Worm (Caenorhabditis elegans): Measurements from ENCODE around the gene dhs-21.

The dhs-21 gene

DNA sequence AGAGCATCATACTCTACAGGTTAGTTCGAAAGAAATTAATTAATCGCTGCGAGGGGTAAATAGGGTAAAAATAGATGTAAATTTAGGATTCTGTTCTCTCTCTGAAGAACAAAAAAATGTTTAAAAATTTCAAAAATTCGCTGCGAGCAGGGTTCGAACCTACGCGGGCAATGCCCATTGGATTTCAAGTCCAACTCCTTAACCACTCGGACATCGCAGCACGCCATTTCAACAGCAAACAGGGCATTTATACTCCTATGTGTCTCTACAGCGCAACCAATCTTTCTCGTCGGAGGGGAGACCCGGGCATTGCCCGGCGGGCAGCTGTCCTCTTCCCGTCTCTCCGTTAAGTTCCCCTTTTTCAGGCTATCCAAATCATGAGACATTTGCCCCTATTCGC lies 46.8 kb upstream of the dhs-21 start (continued):
- TF ChIP-seq fkh-8 (tag; optimal IDR thresholded peaks at IDR 0.05) (peak; percentile 30), mdl-1 (tag; optimal IDR thresholded peaks at IDR 0.05) (peak in 1 of 2 experiments; percentile 45), egl-27 (tag; optimal IDR thresholded peaks at IDR 0.05) (no peak), ceh-88 (GFP tag; IDR thresholded peaks at IDR 0.05) (no peak), nhr-85 (tag) (peak; percentile 46), unc-62 (GFP tag; optimal IDR thresholded peaks at IDR 0.05) (no peak), C34B4.2 (tag; optimal IDR thresholded peaks at IDR 0.05) (no peak), sptf-1 (tag; optimal IDR thresholded peaks at IDR 0.05) (no peak)

DNA sequence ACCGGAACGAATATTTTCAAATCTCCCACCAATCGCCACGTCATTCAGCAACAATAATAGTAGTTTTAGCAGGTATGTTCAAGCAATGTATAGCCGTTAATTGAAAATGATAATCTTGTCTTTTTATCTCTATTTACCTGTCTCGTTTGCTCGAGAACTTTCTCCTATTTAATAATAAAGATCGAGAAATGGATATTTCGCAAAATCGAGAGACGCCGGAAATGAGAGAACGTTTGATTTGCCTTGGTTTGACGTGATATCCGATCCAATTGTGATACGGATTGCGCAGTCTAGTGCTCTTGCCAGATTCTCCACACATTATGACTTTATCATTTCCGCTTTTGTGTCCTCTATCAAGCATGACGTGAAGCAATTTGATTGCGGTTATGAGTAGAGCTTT lies 40.4 kb upstream of the dhs-21 start:
- TF ChIP-seq fkh-8 (tag; optimal IDR thresholded peaks at IDR 0.05), result peak; percentile 59
- no peak for TF ChIP-seq efl-1 (optimal IDR thresholded peaks at IDR 0.05)
- TF ChIP-seq efl-1 (GFP tag; optimal IDR thresholded peaks at IDR 0.05 in 1 of 2), result peak in 1 of 2 experiments; percentile 86
- TF ChIP-seq nhr-90 (tag; optimal IDR thresholded peaks at IDR 0.05; ENCODE audit: poor library complexity), result no peak

DNA sequence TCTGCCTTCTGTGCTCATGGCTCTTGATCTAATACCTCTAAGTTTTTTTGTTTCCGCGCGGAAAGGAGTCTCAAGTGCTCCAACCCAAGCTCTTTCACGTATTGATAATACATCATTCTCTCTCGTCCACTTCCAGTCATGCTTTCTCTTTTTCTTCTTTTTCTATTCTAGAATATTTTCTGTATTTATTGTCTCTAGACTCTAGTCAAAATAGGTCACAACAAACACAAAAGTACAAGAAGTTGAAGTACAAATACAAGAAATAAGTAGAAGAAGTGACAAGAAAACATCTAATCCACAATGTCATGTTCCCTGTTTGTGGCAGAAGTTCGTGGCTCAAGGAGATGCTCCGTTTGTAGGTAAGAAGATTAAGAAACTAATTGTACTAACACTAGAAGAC lies 39.8 kb upstream of the dhs-21 start, which contains the start of gene ZC455.1:
ZC455.1 (plus strand) TSS at position 301 of the 400 bp plus-strand sequence.
- no peak for TF ChIP-seq pax-3 (tag; optimal IDR thresholded peaks at IDR 0.05)
- no peak for TF ChIP-seq nhr-12 (tag; optimal IDR thresholded peaks at IDR 0.05)
- no peak for TF ChIP-seq lsy-2 (tag; optimal IDR thresholded peaks at IDR 0.05)
- no peak for TF ChIP-seq zip-4 (GFP tag; optimal IDR thresholded peaks at IDR 0.05)
- TF ChIP-seq isw-1 (GFP tag; IDR thresholded peaks at IDR 0.05), result no peak
- no peak for TF ChIP-seq skn-1 (tag; optimal IDR thresholded peaks at IDR 0.05)
- TF ChIP-seq dsc-1 (tag; optimal IDR thresholded peaks at IDR 0.05), result no peak
- TF ChIP-seq nhr-90 (tag; optimal IDR thresholded peaks at IDR 0.05; ENCODE audit: poor library complexity), result no peak
- no peak for TF ChIP-seq nhr-76 (tag; optimal IDR thresholded peaks at IDR 0.05)
- TF ChIP-seq unc-86 (tag; optimal IDR thresholded peaks at IDR 0.05), result no peak

DNA sequence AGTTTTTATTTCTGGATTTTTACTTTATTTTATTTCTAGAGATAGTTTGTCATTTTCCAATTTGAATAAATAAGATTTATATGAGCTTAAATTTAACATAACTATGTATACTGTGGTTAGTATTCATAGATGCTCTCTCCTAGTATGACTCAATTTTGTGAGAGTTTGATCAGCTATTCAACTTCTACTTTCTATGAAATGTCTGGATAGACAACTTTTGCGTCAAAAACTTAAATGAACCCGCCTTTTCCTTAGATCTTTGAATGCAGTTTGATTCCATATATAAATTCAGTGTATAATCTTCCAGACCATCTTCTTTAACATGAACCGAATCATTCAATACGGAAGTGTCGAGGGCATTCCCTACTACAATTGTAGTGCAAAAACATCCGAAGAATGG lies 35.5 kb upstream of the dhs-21 start, which contains the start of gene srt-43:
srt-43 (plus strand) TSS at position 301 of the 400 bp plus-strand sequence.
- TF ChIP-seq sox-4 (tag; optimal IDR thresholded peaks at IDR 0.05) (no peak), unc-130 (tag; optimal IDR thresholded peaks at IDR 0.05) (no peak), nhr-28 (tag; optimal IDR thresholded peaks at IDR 0.05) (no peak), nhr-237 (tag; optimal IDR thresholded peaks at IDR 0.05) (no peak), unc-98 (GFP tag; IDR thresholded peaks at IDR 0.05) (no peak), snpc-4 (tag; optimal IDR thresholded peaks at IDR 0.05) (no peak), zag-1 (tag; optimal IDR thresholded peaks at IDR 0.05) (no peak), swsn-7 (tag; optimal IDR thresholded peaks at IDR 0.05) (no peak), nhr-19 (GFP tag; conservative IDR thresholded peaks at IDR 0.05) (no peak), fkh-8 (tag; optimal IDR thresholded peaks at IDR 0.05) (no peak), unc-86 (tag; optimal IDR thresholded peaks at IDR 0.05) (no peak), pax-3 (tag; optimal IDR thresholded peaks at IDR 0.05) (no peak), C04F5.9 (tag; optimal IDR thresholded peaks at IDR 0.05) (no peak), xbp-1 (tag; optimal IDR thresholded peaks at IDR 0.05) (no peak), ztf-4 (tag; optimal IDR thresholded peaks at IDR 0.05) (no peak), blmp-1 (tag; optimal IDR thresholded peaks at IDR 0.05) (no peak), mab-9 (GFP tag; IDR thresholded peaks at IDR 0.05) (no peak), lin-39 (tag; optimal IDR thresholded peaks at IDR 0.05) (no peak)

DNA sequence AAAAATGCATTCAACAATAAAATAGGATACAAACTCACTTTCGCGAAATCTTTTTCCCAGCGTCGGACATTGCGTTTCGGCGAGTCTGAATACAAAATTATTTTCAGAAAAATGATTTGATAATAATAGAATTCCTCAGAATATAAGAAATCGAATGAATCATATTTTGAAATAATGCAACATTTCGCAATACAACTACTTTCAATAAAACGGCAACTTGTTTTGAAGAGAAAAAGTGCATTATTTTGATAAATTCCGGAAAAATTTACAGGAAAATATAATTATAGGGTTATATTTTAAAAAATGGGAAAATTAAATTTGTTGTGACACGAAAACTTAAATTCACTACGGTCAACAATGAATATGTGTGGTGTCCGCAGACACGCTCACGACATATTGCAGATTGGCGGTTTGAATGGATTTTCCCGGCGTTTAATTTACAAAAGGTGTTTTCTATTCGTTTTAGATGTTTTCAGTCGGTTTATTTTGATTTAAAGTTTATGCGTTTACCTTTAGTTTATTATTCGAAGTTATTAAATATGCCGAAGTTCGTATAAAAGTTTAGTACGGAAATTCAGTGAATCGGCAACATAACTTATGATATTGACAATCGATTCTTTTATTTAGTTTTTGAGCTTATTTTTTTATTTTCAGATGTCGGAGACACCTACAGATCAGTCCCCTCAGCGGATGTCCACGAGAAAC lies 30.0 kb upstream of the dhs-21 start, which contains the start of the genes abcf-1 and scc-3:
abcf-1 (minus strand) TSS at position 85 of the 705 bp plus-strand sequence.
scc-3 (plus strand) TSS at position 655 of the 705 bp plus-strand sequence.
- no peak for TF ChIP-seq nhr-12 (tag; optimal IDR thresholded peaks at IDR 0.05)
- no peak for TF ChIP-seq nhr-77 (tag; optimal IDR thresholded peaks at IDR 0.05)
- TF ChIP-seq C16A3.4 (tag; optimal IDR thresholded peaks at IDR 0.05), result peak; percentile 5
- TF ChIP-seq ztf-4 (tag; optimal IDR thresholded peaks at IDR 0.05), result no peak
- TF ChIP-seq ceh-90 (tag; optimal IDR thresholded peaks at IDR 0.05), result no peak
- TF ChIP-seq tlp-1 (tag; optimal IDR thresholded peaks at IDR 0.05), result no peak
- TF ChIP-seq unc-62 (GFP tag; optimal IDR thresholded peaks at IDR 0.05), result no peak
- no peak for TF ChIP-seq elt-2 (tag; optimal IDR thresholded peaks at IDR 0.05)
- TF ChIP-seq elt-3 (tag; optimal IDR thresholded peaks at IDR 0.05), result peak in 1 of 6 experiments; percentile 37
- TF ChIP-seq nhr-19 (GFP tag; conservative IDR thresholded peaks at IDR 0.05), result no peak; the same call in 1 of the 2 replicates
- TF ChIP-seq sptf-1 (tag; optimal IDR thresholded peaks at IDR 0.05), result no peak
- no peak for TF ChIP-seq unc-86 (tag; optimal IDR thresholded peaks at IDR 0.05)
- peak; percentile 45 to 71 for TF ChIP-seq lin-35 (GFP tag; optimal IDR thresholded peaks at IDR 0.05)
- no peak for TF ChIP-seq mdl-1 (tag; optimal IDR thresholded peaks at IDR 0.05)
- no peak for TF ChIP-seq pag-3 (tag; optimal IDR thresholded peaks at IDR 0.05; ENCODE audit: borderline replicate concordance, insufficient read depth)
- TF ChIP-seq unc-130 (tag; optimal IDR thresholded peaks at IDR 0.05), result peak; percentile 6
- TF ChIP-seq hlh-4 (tag; optimal IDR thresholded peaks at IDR 0.05), result no peak
- TF ChIP-seq Y116A8C.19 (tag; optimal IDR thresholded peaks at IDR 0.05; ENCODE audit: borderline replicate concordance), result no peak
